Worm (Caenorhabditis elegans) whole organism, young adult: Measurements from ENCODE around the gene ddo-2.

ENCODE experiments used
- F23B12.7 ChIP-seq: sonication (generic microtip); optimal IDR thresholded peaks from 2 replicates; lab custom pipeline; 2017; ENCODE audit warnings: missing genetic modification characterization, mild to moderate bottlenecking, missing compliant biosample characterization, antibody characterized with exemption, moderate library complexity; ENCODE audit not compliant: insufficient read depth
- F33H1.4 ChIP-seq: fragments of 200-800 bp; sonication (Bioruptor generic); IDR thresholded peaks from 2 replicates; pipeline ENCODE4 v1.3.6; 2022; ENCODE audit warnings: missing genetic modification reagents, missing genetic modification characterization, missing compliant biosample characterization
- F55B11.4 ChIP-seq: sonication (generic microtip); optimal IDR thresholded peaks from 2 replicates; lab custom pipeline; 2016; ENCODE audit warnings: missing compliant biosample characterization, missing genetic modification characterization, borderline replicate concordance; ENCODE audit not compliant: insufficient read depth
- F57C9.4 ChIP-seq: sonication (generic microtip); optimal IDR thresholded peaks from 2 replicates; lab custom pipeline; 2017; ENCODE audit warnings: mild to moderate bottlenecking, missing genetic modification characterization, missing compliant biosample characterization
- K12H6.12 ChIP-seq: fragments of 200-800 bp; sonication (Bioruptor generic); optimal IDR thresholded peaks from 2 replicates; lab custom pipeline; 2018; ENCODE audit warnings: mild to moderate bottlenecking, missing genetic modification characterization, missing compliant biosample characterization
- Y56A3A.18 ChIP-seq: fragments of 200-800 bp; sonication (Bioruptor generic); IDR thresholded peaks from 2 replicates; pipeline ENCODE4 v1.3.6; 2022; ENCODE audit warnings: missing genetic modification reagents, missing genetic modification characterization, missing compliant biosample characterization
- Y79H2A.3 ChIP-seq: fragments of 200-800 bp; sonication (Bioruptor generic); conservative IDR thresholded peaks from 2 replicates; pipeline ENCODE4 v1.3.6; 2022; ENCODE audit warnings: missing genetic modification reagents, missing genetic modification characterization, missing compliant biosample characterization
- Y95B8A.8 ChIP-seq: fragments of 200-800 bp; sonication (Bioruptor generic); IDR thresholded peaks from 2 replicates; pipeline ENCODE4 v1.3.6; 2022; ENCODE audit warnings: missing genetic modification reagents, missing genetic modification characterization, missing compliant biosample characterization
- aptf-3 ChIP-seq: fragments of 200-800 bp; sonication (Bioruptor generic); IDR thresholded peaks from 2 replicates; pipeline ENCODE4 v1.3.6; 2022; ENCODE audit warnings: missing genetic modification characterization, missing compliant biosample characterization
- attf-3 ChIP-seq: fragments of 200-800 bp; sonication (Bioruptor generic); conservative IDR thresholded peaks from 2 replicates; pipeline ENCODE4 v1.3.6; 2022; ENCODE audit warnings: missing genetic modification reagents, missing genetic modification characterization, missing compliant biosample characterization
- attf-6 ChIP-seq: fragments of 200-800 bp; sonication (Bioruptor generic); IDR thresholded peaks from 2 replicates; pipeline ENCODE4 v1.3.6; 2022; ENCODE audit warnings: missing genetic modification reagents, missing genetic modification characterization, missing compliant biosample characterization
- bed-2 ChIP-seq: fragments of 200-800 bp; sonication (Bioruptor generic); IDR thresholded peaks from 2 replicates; pipeline ENCODE4 v1.3.6; 2022; ENCODE audit warnings: missing genetic modification reagents, missing genetic modification characterization, missing compliant biosample characterization
- cebp-2 ChIP-seq: fragments of 200-800 bp; sonication (Bioruptor generic); IDR thresholded peaks from 2 replicates; pipeline ENCODE4 v1.3.6; 2022; ENCODE audit warnings: missing genetic modification characterization, missing compliant biosample characterization
- ceh-27 ChIP-seq: fragments of 200-800 bp; sonication (Bioruptor generic); optimal IDR thresholded peaks from 2 replicates; lab custom pipeline; 2018; ENCODE audit warnings: mild to moderate bottlenecking, missing genetic modification characterization, moderate library complexity, missing compliant biosample characterization
- dpl-1 ChIP-seq: fragments of 150-350 bp; optimal IDR thresholded peaks from 2 replicates; lab custom pipeline; 2014; ENCODE audit warnings: missing biosample characterization, missing genetic modification reagents, missing genetic modification characterization
- ekl-4 ChIP-seq: fragments of 200-800 bp; sonication (Bioruptor generic); IDR thresholded peaks from 2 replicates; pipeline ENCODE4 v1.3.6; 2022; ENCODE audit warnings: missing genetic modification reagents, missing genetic modification characterization, missing compliant biosample characterization
- fkh-3 ChIP-seq: sonication (generic microtip); optimal IDR thresholded peaks from 2 replicates; lab custom pipeline; 2016; ENCODE audit warnings: mild to moderate bottlenecking, missing genetic modification characterization, missing compliant biosample characterization
- hlh-26 ChIP-seq: fragments of 200-800 bp; sonication (Bioruptor generic); conservative IDR thresholded peaks from 2 replicates; pipeline ENCODE4 v1.3.6; 2022; ENCODE audit warnings: missing genetic modification reagents, missing genetic modification characterization, missing compliant biosample characterization
- hmg-1.2 ChIP-seq: fragments of 200-800 bp; sonication (Bioruptor generic); IDR thresholded peaks from 2 replicates; pipeline ENCODE4 v1.3.6; 2022; ENCODE audit warnings: missing genetic modification reagents, missing genetic modification characterization, missing compliant biosample characterization
- lag-1 ChIP-seq: fragments of 200-800 bp; sonication (Bioruptor generic); IDR thresholded peaks from 2 replicates; pipeline ENCODE4 v1.3.6; 2022; ENCODE audit warnings: missing genetic modification reagents, missing genetic modification characterization, missing compliant biosample characterization
- let-607 ChIP-seq, 2 experiments: fragments of 200-800 bp in 1 of 2; sonication (Bioruptor generic) in 1 of 2; sonication (generic microtip) in 1 of 2; optimal IDR thresholded peaks; 2 replicates each; lab custom pipeline; 2016 to 2018; ENCODE audit warnings: mild to moderate bottlenecking in 2 of 2, missing compliant biosample characterization in 2 of 2, missing genetic modification characterization in 2 of 2, moderate library complexity in 2 of 2, missing genotype in 1 of 2
- lin-26 ChIP-seq: fragments of 200-800 bp; sonication (Bioruptor generic); IDR thresholded peaks from 2 replicates; pipeline ENCODE4 v1.3.6; 2022; ENCODE audit warnings: missing genetic modification reagents, missing genetic modification characterization, missing compliant biosample characterization
- lir-1 ChIP-seq: fragments of 200-800 bp; sonication (Bioruptor generic); conservative IDR thresholded peaks from 2 replicates; pipeline ENCODE4 v1.3.6; 2022; ENCODE audit warnings: missing genetic modification reagents, missing genetic modification characterization, missing compliant biosample characterization
- madf-6 ChIP-seq: fragments of 200-800 bp; sonication (Bioruptor generic); IDR thresholded peaks from 2 replicates; pipeline ENCODE4 v1.3.6; 2022; ENCODE audit warnings: missing genetic modification reagents, missing genetic modification characterization, missing compliant biosample characterization
- mcd-1 ChIP-seq: fragments of 200-800 bp; sonication (Bioruptor generic); IDR thresholded peaks from 2 replicates; pipeline ENCODE4 v1.3.6; 2022; ENCODE audit warnings: missing genetic modification reagents, missing genetic modification characterization, missing compliant biosample characterization
- mel-28 ChIP-seq: sonication (generic microtip); optimal IDR thresholded peaks from 2 replicates; lab custom pipeline; 2016; ENCODE audit warnings: borderline replicate concordance, mild to moderate bottlenecking, missing genetic modification characterization, missing compliant biosample characterization
- mes-4 ChIP-seq: sonication (generic microtip); optimal IDR thresholded peaks from 2 replicates; lab custom pipeline; 2016; ENCODE audit warnings: missing genotype, missing genetic modification characterization, missing compliant biosample characterization
- mxl-1 ChIP-seq: sonication (generic microtip); optimal IDR thresholded peaks from 2 replicates; lab custom pipeline; 2016; ENCODE audit warnings: missing genetic modification characterization, missing compliant biosample characterization
- nfya-1 ChIP-seq: sonication (generic microtip); optimal IDR thresholded peaks from 2 replicates; lab custom pipeline; 2017; ENCODE audit warnings: antibody characterized with exemption, missing compliant biosample characterization, missing genetic modification characterization, borderline replicate concordance; ENCODE audit not compliant: insufficient read depth
- nhr-120 ChIP-seq: fragments of 200-800 bp; sonication (Bioruptor generic); IDR thresholded peaks from 2 replicates; pipeline ENCODE4 v1.3.6; 2022; ENCODE audit warnings: missing genetic modification characterization, missing compliant biosample characterization
- snpc-4 ChIP-seq, 5 experiments: fragments of 150-350 bp in 1 of 5; sonication (generic microtip) in 4 of 5; optimal IDR thresholded peaks; 2 replicates each; lab custom pipeline; 2014 to 2018; ENCODE audit warnings: missing genetic modification characterization in 5 of 5, missing biosample characterization in 3 of 5, antibody characterized with exemption in 2 of 5, mild to moderate bottlenecking in 2 of 5, missing compliant biosample characterization in 2 of 5, missing genotype in 2 of 5, moderate library complexity in 2 of 5, missing genetic modification reagents in 1 of 5
- ztf-18 ChIP-seq: sonication (generic microtip); optimal IDR thresholded peaks from 2 replicates; lab custom pipeline; 2016; ENCODE audit warnings: missing genotype, mild to moderate bottlenecking, missing genetic modification characterization, missing compliant biosample characterization
- ztf-26 ChIP-seq: sonication (generic microtip); optimal IDR thresholded peaks from 2 replicates; lab custom pipeline; 2017; ENCODE audit warnings: missing genetic modification characterization, missing compliant biosample characterization
- ztf-3 ChIP-seq: fragments of 200-800 bp; sonication (Bioruptor generic); optimal IDR thresholded peaks from 2 replicates; lab custom pipeline; 2018; ENCODE audit warnings: mild to moderate bottlenecking, missing genetic modification characterization, missing compliant biosample characterization
- ztf-6 ChIP-seq: fragments of 200-800 bp; sonication (Bioruptor generic); IDR thresholded peaks from 2 replicates; pipeline ENCODE4 v1.3.6; 2022; ENCODE audit warnings: missing genetic modification reagents, missing genetic modification characterization, missing compliant biosample characterization

ddo-2 gene

ce11 chrV:7408520-7408919 is 27.0 kb downstream of the ddo-2 start, which contains the start of gene srt-6:
srt-6 (minus strand) TSS chrV:7408814.
- TF ChIP-seq lir-1 (no peak), F57C9.4 (tag; lab: Kevin White, UChicago) (no peak), Y95B8A.8 (GFP tag; lab: Robert Waterston, UW) (no peak), bed-2 (no peak), aptf-3 (GFP tag; lab: Robert Waterston, UW) (no peak), ekl-4 (GFP tag; lab: Robert Waterston, UW) (no peak), ztf-18 (tag; lab: Kevin White, UChicago) (no peak), fkh-3 (tag; lab: Kevin White, UChicago) (no peak), mes-4 (tag; lab: Kevin White, UChicago) (no peak), F23B12.7 (tag; lab: Kevin White, UChicago) (no peak), ceh-27 (GFP tag; lab: Kevin White, UChicago) (no peak), snpc-4 (GFP tag; optimal IDR thresholded peaks at IDR 0.05; lab: Kevin White, UChicago) (no peak), snpc-4 (tag; optimal IDR thresholded peaks at IDR 0.05; lab: Kevin White, UChicago) (no peak), ztf-3 (no peak), let-607 (tag; optimal IDR thresholded peaks at IDR 0.05; lab: Kevin White, UChicago) (no peak), F55B11.4 (tag; lab: Kevin White, UChicago) (no peak), ztf-6 (GFP tag; lab: Robert Waterston, UW) (no peak), hmg-1.2 (GFP tag; lab: Robert Waterston, UW) (no peak), nfya-1 (tag; lab: Kevin White, UChicago) (no peak), cebp-2 (GFP tag; lab: Robert Waterston, UW) (no peak)

ce11 chrV:7403501-7403900 is 32.0 kb downstream of the ddo-2 start:
- TF ChIP-seq F33H1.4 (GFP tag; lab: Robert Waterston, UW), result no peak
- TF ChIP-seq Y56A3A.18, result no peak
- no peak for TF ChIP-seq mxl-1 (tag; lab: Kevin White, UChicago)
- no peak for TF ChIP-seq lag-1 (GFP tag; lab: Robert Waterston, UW)
- no peak for TF ChIP-seq mel-28 (tag; lab: Kevin White, UChicago)
- no peak for TF ChIP-seq K12H6.12 (tag; lab: Kevin White, UChicago)
- no peak for TF ChIP-seq ztf-18 (tag; lab: Kevin White, UChicago)

- no peak for TF ChIP-seq attf-6 (GFP tag; lab: Robert Waterston, UW)
- TF ChIP-seq, all 124 proteins: peak for 0
Observed at ce11 chrV:7402355-7402754, 33.1 kb downstream of the ddo-2 start, which contains the start of gene srj-13. srj-13 (plus strand) TSS chrV:7402655.

ce11 chrV:7400588-7400987 is 34.9 kb downstream of the ddo-2 start, which contains the start of gene srx-60:
srx-60 (plus strand) TSS chrV:7400888.
- TF ChIP-seq F33H1.4 (GFP tag; lab: Robert Waterston, UW) (no peak), lag-1 (GFP tag; lab: Robert Waterston, UW) (no peak), nhr-120 (GFP tag; lab: Robert Waterston, UW) (no peak), mcd-1 (GFP tag; lab: Robert Waterston, UW) (no peak), ztf-3 (no peak), bed-2 (no peak), ztf-26 (no peak), Y79H2A.3 (GFP tag; lab: Robert Waterston, UW) (no peak), cebp-2 (GFP tag; lab: Robert Waterston, UW) (no peak), hlh-26 (GFP tag; lab: Robert Waterston, UW) (no peak), madf-6 (GFP tag; lab: Robert Waterston, UW) (no peak), lin-26 (GFP tag; lab: Robert Waterston, UW) (no peak), attf-3 (GFP tag; lab: Robert Waterston, UW) (no peak), dpl-1 (no peak)
